Fruit fly (Drosophila melanogaster): ENCODE data around the gene mRpL39.

DNA sequence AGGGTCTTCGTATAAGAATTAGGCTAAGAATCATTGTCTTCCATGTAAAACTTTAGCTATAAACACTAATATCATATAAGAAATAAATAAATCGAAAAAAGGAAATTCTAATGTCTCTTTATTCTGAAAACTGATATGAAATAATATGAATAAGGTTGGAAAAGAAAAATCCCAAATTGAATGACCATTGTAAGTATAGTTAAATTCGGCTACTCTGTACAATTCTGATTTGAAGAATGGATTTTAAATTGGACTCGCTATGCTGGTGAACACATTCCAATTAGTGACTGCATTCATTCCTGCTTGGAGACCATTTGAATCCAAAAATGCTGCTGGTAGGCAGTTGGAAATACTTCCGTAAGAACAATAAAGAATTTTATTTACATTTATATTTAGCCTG, 29.3 kb downstream of the mRpL39 start:
- TF ChIP-seq CG7045 (GFP tag; optimal IDR thresholded peaks at IDR 0.05) (no peak), kay (GFP tag; ENCODE audit: borderline replicate concordance) (no peak), Mnt (GFP tag; optimal IDR thresholded peaks at IDR 0.05) (no peak)

Measured in whole organism, adult.